Worm (Caenorhabditis elegans) whole organism, dauer: ENCODE data around the gene Y39B6A.9.
"Not testable (repeated sequence)": the region's sequence is repeated elsewhere in the genome, so short reads cannot be mapped to it uniquely, and the experiment has no call there.

ENCODE experiments used
- unc-62 ChIP-seq: sonication (generic microtip); optimal IDR thresholded peaks from 2 replicates; lab custom pipeline; 2017; ENCODE audit warnings: missing biosample characterization, missing genetic modification reagents, missing genetic modification characterization

The Y39B6A.9 gene

DNA sequence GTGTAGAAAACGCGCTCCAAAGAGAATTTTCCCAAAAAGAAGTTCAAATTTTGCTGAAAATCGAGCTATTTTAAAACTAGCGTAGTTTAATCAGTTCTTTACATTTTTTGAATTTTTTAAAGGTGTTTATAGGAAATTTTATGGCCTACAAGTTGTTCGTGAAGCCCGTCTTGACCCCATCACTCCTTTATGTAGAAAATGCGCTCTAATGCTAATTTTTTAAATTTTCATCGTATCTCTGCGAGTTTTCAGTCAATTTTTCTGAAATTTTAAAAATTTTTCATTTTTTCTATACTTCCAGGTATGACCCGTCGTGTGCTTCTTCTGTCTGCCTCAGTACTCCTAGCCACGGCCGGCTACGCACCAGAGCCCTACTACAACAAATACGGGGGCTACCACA is at the start of gene Y39B6A.9:
Gene Y39B6A.9 (plus strand): TSS at position 301 of the 400 bp plus-strand sequence.
- TF ChIP-seq unc-62 (GFP tag; lab: Kevin White, UChicago), result no peak

DNA sequence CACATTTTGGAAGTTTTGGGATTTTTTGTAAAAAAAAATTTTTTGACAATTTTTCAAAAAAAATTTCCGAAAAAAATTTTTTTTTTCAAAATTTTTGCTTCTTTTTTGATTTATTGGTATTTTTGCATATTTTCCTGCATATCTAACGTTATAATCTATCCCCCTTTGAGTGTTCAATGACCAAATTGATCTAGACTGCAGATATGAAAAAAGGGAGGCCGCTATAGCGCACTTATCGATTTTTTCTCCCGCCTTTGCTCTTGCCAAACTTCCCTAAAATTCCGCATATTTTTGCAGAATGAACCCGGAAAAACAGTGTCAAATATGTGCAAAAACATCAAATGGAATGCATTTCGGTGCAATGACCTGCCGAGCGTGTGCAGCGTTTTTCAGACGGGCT is 48.9 kb upstream of the Y39B6A.9 start, which contains the start of gene nhr-145:
Gene nhr-145 (plus strand): TSS at position 298 of the 400 bp plus-strand sequence.
- TF ChIP-seq unc-62 (GFP tag; lab: Kevin White, UChicago), result no peak

DNA sequence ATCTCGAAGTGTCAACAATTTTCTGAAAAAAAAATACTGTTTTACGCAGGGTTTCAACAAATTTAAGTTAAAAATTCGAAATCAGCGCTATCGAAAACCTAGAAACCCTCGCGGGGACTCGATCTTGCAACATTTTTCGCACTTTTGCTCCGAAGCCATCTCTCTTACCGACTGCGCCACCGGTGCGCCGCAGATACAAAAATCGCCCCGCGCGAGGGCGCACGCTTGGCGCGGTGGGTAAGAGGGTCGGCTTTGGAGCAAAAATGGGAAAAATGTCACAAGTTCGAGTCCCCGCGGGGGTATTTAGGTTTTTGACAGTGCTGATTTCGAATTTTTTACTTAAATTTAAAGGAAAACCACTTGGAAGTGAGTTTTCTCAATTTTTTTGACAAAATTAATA is 45.4 kb upstream of the Y39B6A.9 start:
- TF ChIP-seq unc-62 (GFP tag; lab: Kevin White, UChicago), result no peak

DNA sequence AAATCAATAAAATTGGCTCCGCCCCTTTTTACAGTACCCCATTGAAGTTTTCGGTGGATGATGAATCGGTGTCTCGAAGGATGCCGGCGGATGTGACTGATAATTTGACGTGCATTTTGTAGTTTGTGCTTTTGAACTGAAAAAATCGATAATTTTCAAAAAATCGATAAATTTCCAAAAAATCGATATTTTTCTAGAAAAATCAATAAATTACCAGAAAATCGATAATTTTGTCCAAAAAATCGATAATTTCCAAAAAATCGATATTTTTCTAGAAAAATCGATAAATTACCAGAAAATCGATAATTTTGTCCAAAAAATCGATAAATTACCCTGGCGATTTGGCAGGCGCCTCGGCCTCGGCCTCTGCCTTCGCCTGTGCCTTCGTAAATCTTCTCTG is 36.8 kb upstream of the Y39B6A.9 start:
- TF ChIP-seq unc-62 (GFP tag; lab: Kevin White, UChicago), result no peak

DNA sequence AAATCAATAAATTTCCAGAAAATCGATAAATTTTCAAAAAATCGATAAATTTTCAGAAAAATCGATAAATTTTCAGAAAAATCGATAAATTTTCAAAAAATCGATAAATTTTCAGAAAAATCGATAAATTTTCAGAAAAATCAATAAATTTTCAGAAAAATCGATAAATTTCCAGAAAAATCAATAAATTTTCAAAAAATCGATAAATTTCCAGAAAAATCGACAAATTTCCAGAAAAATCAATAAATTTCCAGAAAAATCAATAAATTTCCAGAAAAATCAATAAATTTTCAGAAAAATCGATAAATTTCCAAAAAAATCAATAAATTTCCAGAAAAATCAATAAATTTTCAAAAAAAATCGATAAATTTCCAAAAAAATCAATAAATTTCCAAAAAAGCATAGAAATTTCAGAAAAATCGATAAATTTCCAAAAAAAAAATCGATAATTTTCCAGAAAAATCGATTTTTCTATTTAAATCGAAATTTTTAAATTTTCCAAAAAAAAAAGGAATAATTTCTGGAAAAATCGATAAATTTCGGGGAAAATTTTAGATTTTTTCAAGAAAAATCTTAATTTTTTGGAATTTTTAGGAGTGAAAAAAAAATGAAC is 34.6 kb upstream of the Y39B6A.9 start, which contains the start of gene zhp-4:
Gene zhp-4 (minus strand): TSS at position 198 of the 613 bp plus-strand sequence.
- not testable (repeated sequence) for TF ChIP-seq unc-62 (GFP tag; lab: Kevin White, UChicago)

DNA sequence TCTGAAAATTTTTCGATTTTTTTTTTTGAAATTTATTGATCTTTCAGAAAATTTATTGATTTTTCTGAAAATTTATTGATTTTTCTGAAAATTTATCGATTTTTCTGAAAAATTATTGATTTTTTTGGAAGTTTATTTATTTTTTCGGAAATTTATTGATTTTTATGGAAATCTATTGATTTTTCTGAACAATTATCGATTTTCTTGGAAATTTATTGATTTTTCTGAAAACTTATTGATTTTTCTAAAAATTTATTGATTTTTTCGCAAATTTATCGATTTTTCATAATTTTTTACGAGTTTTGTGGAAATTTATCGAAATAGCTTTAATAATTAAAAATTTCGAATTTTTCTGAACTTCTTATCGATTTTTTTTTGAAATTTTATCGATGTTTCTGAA is 29.2 kb upstream of the Y39B6A.9 start:
- no peak for TF ChIP-seq unc-62 (GFP tag; lab: Kevin White, UChicago)

DNA sequence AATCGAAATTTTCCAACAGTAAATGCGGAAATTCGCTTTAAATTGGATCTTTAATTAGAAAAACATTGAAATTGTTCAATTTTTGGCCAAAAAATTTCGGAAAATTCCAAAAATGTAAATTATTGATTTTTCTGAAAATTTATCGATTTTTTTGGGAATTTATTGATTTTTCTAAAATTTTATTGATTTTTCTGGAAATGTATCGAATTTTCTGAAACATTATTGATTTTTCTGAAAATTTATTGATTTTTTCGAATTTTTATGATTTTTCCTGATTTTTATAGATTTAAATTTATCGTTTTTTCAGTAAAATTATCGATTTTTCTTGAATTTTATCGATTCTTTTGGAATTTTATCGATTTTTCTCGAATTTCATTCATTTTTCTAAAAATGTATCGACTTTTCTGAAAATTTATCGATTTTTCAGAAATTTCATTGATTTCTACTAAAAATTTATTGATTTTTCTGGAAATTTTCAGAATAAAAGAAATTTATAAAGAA is 19.4 kb upstream of the Y39B6A.9 start:
- TF ChIP-seq unc-62 (GFP tag; lab: Kevin White, UChicago), result no peak

DNA sequence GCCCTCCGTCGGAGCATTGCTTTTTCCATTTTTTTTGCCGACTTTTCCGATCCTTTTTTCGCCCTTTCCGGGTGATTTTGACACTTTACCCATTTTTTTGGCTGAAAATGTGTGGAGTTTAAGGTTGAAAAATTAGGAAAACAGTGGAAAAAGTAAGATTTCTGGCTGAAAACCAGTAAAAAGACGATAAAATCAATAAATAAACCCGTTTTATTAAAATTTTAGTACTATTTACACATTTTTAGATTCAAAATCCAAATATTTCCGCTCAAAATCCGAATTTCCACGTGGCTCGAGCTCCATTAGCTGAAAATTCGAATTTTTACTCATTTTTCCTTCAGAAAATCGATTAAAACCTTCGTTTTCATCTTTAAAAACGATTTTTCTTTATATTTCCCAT is 18.0 kb upstream of the Y39B6A.9 start, which contains the start of gene pro-3:
Gene pro-3 (minus strand): TSS at position 101 of the 400 bp plus-strand sequence.
- no peak for TF ChIP-seq unc-62 (GFP tag; lab: Kevin White, UChicago)

DNA sequence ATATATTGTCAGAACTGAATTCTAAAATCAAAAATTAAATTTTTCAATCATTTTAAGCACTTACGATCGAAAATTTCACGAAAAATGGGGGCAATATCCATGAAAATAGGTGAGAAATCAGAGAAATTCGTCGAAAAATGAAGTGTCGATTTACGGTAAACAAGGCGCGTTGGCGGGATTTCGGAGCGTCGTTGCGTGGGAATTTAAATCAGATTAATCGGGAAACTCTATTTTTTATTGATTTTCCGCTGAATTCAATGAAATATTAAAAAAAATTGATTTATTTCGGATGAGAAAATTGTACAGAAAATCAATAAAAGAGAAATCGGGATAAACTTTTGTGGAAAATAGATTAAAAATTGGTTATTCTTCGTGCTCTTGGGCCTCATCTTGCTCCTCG is 17.0 kb upstream of the Y39B6A.9 start, which contains the start of gene Y39B6A.13:
Gene Y39B6A.13 (minus strand): TSS at position 166 of the 400 bp plus-strand sequence.
- TF ChIP-seq unc-62 (GFP tag; lab: Kevin White, UChicago), result no peak

DNA sequence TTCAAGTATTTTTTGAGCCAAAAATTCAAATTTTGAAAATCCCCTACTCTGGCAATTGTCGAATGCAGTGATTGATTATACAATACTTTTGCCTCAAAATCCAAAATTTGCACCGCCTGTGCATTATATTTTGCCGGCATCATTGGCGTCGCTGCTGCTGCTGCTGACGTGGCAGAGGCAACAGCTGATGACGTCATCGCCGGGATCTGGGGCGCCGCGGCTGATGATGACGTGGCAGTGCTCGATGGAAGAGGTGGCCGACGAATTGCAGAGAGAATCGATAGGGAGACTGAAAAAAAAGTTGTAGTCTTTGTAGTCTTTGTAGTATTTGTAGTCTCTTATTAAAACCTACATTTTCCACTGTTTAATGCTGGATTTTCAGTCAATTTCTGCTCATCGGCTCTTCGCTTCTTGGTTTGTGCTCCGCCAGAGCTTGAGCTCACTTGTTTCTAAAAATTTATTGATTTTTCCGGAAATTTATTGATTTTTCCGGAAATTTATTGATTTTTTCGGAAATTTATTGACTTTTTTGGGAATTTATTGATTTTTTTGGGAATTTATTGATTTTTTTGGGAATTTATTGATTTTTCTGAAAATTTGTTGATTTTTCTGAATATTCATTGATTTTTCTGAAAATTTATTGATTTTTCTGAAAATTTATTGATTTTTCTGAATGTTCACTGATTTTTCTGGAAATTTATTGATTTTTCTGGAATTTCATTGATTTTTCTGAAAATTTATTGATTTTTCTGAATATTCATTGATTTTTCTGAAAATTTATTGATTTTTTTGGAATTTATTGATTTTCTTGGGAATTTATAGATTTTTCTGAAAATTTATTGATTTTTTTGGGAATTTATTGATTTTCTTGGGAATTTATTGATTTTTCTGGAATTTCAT is 15.3 kb upstream of the Y39B6A.9 start:
- no peak for TF ChIP-seq unc-62 (GFP tag; lab: Kevin White, UChicago)

DNA sequence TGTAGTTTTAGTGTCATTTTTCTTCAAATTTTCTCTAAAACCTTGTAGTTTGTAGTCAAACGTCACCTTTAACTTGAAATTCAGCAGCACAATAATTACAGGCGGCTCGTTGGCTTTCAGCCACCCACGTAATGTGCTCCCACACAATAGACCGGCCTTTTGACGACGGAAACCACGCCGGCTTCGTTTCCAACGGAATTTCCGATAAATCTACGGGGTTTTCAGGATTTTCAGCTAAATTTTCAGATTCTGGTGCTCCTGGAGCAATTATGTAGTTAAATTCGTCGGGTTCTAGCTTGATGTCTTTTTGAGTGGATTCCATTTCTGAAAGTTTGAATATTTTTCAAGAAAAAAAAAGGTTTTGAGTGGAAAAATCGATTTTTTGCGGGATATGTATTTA is 11.7 kb upstream of the Y39B6A.9 start, which contains the start of gene bed-1:
Gene bed-1 (minus strand): TSS at position 337 of the 400 bp plus-strand sequence.
- TF ChIP-seq unc-62 (GFP tag; lab: Kevin White, UChicago), result no peak

DNA sequence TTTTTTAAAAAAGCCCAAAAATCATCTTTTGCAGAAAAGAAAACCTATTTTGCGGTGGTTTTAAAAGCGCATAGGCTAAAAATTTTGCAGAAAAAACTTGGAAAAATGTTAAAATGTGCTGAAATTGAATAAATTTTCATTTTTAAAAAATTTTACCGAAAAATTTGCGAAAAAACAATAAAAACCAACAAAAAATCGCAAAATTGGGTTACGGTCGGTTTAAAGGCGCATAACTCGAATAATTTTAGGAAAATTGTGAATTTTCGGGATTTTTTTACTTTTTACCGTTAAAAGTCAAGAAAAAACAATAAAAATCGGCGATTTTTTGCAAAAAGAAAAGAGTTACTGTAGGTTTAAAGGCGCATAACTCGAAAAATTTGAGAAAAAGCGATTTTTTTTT is 11.1 kb upstream of the Y39B6A.9 start:
- TF ChIP-seq unc-62 (GFP tag; lab: Kevin White, UChicago), result no peak

DNA sequence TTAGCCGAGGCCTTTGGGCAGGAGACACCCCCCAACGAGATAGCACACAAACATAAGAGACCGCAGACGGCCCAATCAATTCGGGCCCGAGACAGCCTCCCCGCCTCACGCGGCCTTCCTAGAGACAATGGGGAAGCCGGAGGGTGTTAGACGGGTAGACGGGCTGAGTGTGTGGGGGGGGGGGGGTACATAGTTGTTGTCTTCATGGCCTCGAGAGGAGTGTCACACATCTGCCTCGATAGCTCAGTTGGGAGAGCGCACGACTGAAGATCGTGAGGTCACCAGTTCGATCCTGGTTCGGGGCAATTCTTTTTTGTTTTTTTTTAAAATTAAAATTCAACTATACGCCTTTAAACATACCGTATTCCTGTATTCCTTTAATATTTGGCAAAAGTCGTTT is 10.5 kb upstream of the Y39B6A.9 start:
- no peak for TF ChIP-seq unc-62 (GFP tag; lab: Kevin White, UChicago)

DNA sequence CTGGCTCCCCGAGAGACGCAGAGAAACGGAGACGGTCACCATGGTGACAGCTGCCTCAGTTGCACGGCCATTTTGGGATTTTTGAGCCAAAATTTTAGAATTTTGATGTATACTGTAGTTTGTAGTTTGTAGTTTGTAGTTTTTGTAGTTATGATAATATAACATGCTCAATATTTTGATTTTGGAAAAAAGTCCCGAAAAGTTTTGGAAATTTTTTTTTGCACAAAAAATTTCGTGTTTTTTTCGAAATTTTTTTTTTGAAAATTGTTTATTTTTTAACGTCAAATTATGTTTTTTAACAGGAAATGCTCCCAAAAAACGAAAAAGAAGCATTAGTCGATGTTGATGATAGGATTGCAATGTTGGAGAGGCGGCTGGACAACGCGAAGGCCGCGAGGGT is 9.1 kb upstream of the Y39B6A.9 start, which contains the start of gene dyf-17:
Gene dyf-17 (plus strand): TSS at position 301 of the 400 bp plus-strand sequence.
- no peak for TF ChIP-seq unc-62 (GFP tag; lab: Kevin White, UChicago)

DNA sequence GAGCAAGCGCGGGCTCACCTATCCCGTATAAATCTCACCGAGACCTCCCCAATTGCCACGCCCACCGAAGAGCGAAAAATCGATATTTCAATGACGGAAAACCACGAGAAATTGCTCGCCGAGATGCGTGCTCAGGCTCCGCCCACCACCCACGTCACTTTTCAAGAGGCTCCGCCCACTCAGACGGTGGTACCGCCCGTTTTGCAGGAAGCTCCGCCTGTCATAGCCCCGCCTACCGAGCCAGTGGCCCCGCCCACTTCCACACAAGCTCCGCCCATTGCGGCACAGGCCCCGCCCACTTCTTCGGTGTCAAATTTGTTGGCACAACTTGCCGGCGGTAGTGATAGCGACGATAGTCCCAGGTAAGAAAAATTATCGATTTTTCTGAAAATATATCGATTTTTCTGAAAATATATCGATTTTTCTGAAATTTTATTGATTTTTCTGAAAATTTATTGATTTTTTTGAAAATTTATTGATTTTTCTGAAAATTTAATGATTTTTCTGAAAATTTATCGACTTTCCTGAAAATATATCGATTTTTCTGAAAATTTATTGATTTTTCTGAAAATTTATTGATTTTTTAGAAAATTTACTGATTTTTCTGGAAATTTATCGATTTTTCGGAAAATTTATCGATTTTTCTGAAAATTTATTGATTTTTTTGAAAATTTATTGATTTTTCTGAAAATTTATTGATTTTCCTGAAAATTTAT is 6.7 kb upstream of the Y39B6A.9 start:
- TF ChIP-seq unc-62 (GFP tag; lab: Kevin White, UChicago), result no peak
